Worm (Caenorhabditis elegans): ENCODE measurements around the gene gei-6.

DNA sequence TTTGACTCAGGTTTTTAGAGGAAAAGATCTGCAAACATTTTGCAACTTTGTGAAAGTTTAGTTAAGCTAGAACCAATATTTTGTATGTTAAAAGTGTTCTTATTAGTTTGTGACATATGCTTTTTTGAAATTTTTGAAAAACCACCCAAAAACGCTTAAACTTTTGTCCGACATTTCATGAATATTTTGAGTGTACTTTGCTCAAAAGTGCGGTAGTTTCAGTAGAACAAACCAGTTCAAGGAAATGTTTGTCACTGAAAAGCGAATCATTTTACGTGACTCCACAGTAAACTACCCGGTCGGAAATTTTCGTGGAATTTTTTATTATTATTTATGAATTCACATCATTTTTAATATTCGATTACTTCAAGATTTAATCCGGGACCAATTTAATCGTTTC is 46.1 kb downstream of the gei-6 start, which contains the start of gene pitr-5:
- TF ChIP-seq zip-11 (GFP tag; IDR thresholded peaks at IDR 0.05) (no peak), nhr-6 (tag; optimal IDR thresholded peaks at IDR 0.05) (no peak), fkh-10 (GFP tag; optimal IDR thresholded peaks at IDR 0.05) (no peak), unc-130 (GFP tag; optimal IDR thresholded peaks at IDR 0.05) (no peak), mxl-3 (GFP tag; optimal IDR thresholded peaks at IDR 0.05) (no peak), F44E2.7 (GFP tag; IDR thresholded peaks at IDR 0.05) (no peak)

Data from whole organism, L4 larva.